Fruit fly (Drosophila melanogaster): ENCODE data around the gene ImpE2.
A peak's percentile ranks its signal among the peaks of the same experiment; 100 is the strongest.

The ImpE2 gene

DNA sequence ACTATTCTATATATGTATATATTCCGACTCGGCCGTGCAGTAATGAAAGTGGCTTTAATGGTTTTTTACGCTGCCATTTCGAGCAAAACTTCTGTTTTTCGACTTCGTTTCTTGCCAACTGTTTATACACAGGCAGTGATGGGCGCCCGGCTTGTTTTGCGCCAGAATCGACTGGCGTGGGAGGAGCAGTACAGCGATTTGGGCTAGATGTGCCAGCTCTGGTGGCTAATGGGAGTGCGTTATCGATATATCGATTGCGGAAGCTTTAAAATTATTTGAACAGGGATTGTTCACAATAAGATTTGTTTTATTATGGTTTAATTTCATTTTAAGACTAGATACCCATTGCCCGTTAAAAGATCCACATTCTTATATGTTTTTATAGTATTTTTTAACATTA is 41.3 kb downstream of the ImpE2 start, which contains the start of gene CG14971 (continued):
- TF ChIP-seq Eip75B (GFP tag; optimal IDR thresholded peaks at IDR 0.05) (no peak), Ets21C (GFP tag; optimal IDR thresholded peaks at IDR 0.05) (no peak), fd59A (GFP tag; optimal IDR thresholded peaks at IDR 0.05) (no peak), CG3032 (tag; optimal IDR thresholded peaks at IDR 0.05) (peak; percentile 41), Blimp-1 (GFP tag; optimal IDR thresholded peaks at IDR 0.05) (no peak), Hr39 (GFP tag; optimal IDR thresholded peaks at IDR 0.05) (no peak), vri (GFP tag; optimal IDR thresholded peaks at IDR 0.05) (peak; percentile 38), Sox14 (GFP tag; optimal IDR thresholded peaks at IDR 0.05) (peak; percentile 58), dac (GFP tag; optimal IDR thresholded peaks at IDR 0.05) (no peak), lz (GFP tag; optimal IDR thresholded peaks at IDR 0.05) (peak; percentile 40), CG11762 (GFP tag; optimal IDR thresholded peaks at IDR 0.05; ENCODE audit: insufficient read depth) (no peak), CG6854 (GFP tag; optimal IDR thresholded peaks at IDR 0.05) (no peak), OdsH (GFP tag; optimal IDR thresholded peaks at IDR 0.05) (no peak), fkh (GFP tag; optimal IDR thresholded peaks at IDR 0.05) (peak; percentile 97), CG6808 (GFP tag; optimal IDR thresholded peaks at IDR 0.05) (no peak), esn (GFP tag; optimal IDR thresholded peaks at IDR 0.05) (peak; percentile 41), eg (GFP tag; IDR thresholded peaks at IDR 0.05) (no peak), svp (GFP tag) (no peak), Hr4 (GFP tag; optimal IDR thresholded peaks at IDR 0.05) (no peak), topi (GFP tag; optimal IDR thresholded peaks at IDR 0.05) (peak; percentile 3), CG8319 (GFP tag; optimal IDR thresholded peaks at IDR 0.05) (no peak), CG3919 (GFP tag; optimal IDR thresholded peaks at IDR 0.05) (no peak), dsx (GFP tag; optimal IDR thresholded peaks at IDR 0.05; ENCODE audit: poor library complexity, severe bottlenecking) (no peak), Sox102F (GFP tag; optimal IDR thresholded peaks at IDR 0.05) (peak; percentile 7), CG10631 (GFP tag; optimal IDR thresholded peaks at IDR 0.05) (no peak), CG6792 (GFP tag; optimal IDR thresholded peaks at IDR 0.05) (no peak)

DNA sequence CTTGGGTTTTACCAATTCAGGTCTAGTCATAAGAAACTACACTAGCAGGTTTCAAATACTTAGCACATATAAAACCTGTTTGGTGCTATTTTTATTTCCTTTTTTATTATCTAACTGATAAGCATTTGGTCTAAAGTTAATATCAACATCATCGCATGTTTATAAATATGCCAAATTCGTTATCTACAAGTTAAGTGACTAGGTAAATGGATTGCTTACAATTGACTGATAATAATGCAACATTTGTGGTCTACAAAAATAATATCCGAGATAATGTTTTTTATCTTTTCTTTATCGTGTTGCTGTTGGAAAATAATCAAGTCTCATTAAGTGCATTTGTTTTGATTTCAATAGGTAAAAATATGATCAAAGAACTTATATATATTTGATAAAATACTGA is 42.8 kb downstream of the ImpE2 start:
- TF ChIP-seq Eip93F (GFP tag; optimal IDR thresholded peaks at IDR 0.05), result peak; percentile 3
- TF ChIP-seq CG16779 (tag; optimal IDR thresholded peaks at IDR 0.05), result no peak
- TF ChIP-seq vri (GFP tag; optimal IDR thresholded peaks at IDR 0.05), result peak; percentile 56
- TF ChIP-seq dac (GFP tag; optimal IDR thresholded peaks at IDR 0.05), result no peak

DNA sequence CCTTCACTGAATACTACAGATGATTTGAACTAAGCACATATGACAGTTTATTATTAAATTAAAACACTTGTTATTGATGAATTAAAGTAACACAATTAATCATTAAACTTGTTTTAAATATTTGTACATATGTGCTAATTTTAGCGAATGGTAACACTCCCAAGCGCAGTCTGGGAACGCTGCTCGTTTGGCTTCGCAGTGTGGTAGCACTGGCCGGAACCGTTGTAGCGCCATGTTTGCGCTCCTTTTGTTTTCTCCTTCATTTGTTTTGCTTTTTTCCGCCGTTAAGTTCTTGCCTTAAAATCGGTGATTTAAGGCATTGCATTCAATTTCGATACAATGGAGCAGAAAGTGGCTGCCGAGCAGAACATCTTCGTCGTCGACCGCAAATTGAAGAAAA is 46.3 kb downstream of the ImpE2 start, which contains the start of gene CycJ:
Gene CycJ (plus strand): TSS at position 229 of the 400 bp plus-strand sequence.
- TF ChIP-seq CG6792 (GFP tag; optimal IDR thresholded peaks at IDR 0.05) (no peak), Eip78C (GFP tag) (peak; percentile 18), CG8119 (GFP tag; IDR thresholded peaks at IDR 0.05) (no peak)

DNA sequence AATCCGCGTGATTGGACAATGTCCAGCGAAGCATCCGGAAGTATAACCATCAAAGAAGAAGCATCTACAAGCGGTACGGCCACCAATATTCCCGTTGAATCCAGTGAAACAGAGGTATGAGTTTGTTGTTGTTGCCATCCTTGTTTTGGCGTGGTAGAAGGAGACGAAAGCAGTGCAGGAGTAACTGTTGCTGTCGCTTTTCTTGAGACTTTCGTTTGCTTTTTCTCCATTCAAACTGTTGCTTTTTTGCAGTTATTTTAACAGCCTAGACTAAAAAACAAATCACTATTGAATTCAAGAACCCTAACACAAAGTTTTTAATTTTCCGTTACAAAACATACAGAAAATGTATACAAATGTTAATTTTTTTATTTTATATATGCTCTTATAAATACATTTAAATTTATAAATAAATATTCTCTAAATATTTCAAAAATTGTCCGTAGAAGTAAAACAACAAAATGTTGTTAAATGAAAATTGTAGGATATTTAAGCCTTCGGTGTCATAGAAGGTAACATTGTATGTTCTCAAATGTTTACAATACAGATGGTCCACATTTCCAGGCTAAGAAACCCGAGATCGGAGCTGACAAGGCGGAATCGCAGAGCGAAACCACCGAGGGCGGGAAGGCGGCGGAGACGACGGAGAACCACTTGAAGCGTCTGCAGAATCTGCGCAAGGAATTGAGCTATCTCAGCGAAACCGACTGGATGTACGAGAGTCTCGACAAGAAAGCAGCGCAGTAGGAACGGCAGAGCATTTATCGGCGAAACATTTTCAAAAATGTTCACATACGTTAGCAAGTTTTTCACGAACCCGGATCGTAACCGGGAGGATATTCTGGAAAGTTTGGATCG is 50.7 kb downstream of the ImpE2 start:
- TF ChIP-seq CG31627 (GFP tag; optimal IDR thresholded peaks at IDR 0.05) (no peak), Ets96B (tag; optimal IDR thresholded peaks at IDR 0.05) (peak; percentile 6), CG6163 (GFP tag; IDR thresholded peaks at IDR 0.05) (0 out of 3 replicates have a peak, but pooled peaks have one; percentile 11), fd59A (GFP tag; optimal IDR thresholded peaks at IDR 0.05) (no peak), CG9139 (GFP tag; optimal IDR thresholded peaks at IDR 0.05) (no peak), Eip78C (GFP tag) (peak; percentile 67), net (GFP tag; optimal IDR thresholded peaks at IDR 0.05) (no peak), dsx (GFP tag; optimal IDR thresholded peaks at IDR 0.05; ENCODE audit: poor library complexity, severe bottlenecking) (peak; percentile 52)

All from whole organism, prepupa.